Worm (Caenorhabditis elegans) whole organism, L3 larva: ENCODE measurements around the gene F36H9.7.

Experiments used
- ZK546.5 ChIP-seq: sonication (generic microtip); optimal IDR thresholded peaks from 2 replicates; lab custom pipeline; 2017; ENCODE audit warnings: missing biosample characterization, missing genetic modification characterization
- aly-2 ChIP-seq: fragments of 150-350 bp; optimal IDR thresholded peaks from 2 replicates; lab custom pipeline; 2014; ENCODE audit warnings: missing biosample characterization, missing genetic modification characterization
- ceh-16 ChIP-seq: sonication (generic microtip); optimal IDR thresholded peaks from 2 replicates; lab custom pipeline; 2017; ENCODE audit warnings: missing biosample characterization, missing genetic modification characterization
- ceh-82 ChIP-seq: fragments of 150-350 bp; optimal IDR thresholded peaks from 2 replicates; lab custom pipeline; 2014; ENCODE audit warnings: missing biosample characterization, missing genetic modification characterization
- egl-27 ChIP-seq: sonication (generic microtip); optimal IDR thresholded peaks from 4 replicates; lab custom pipeline; 2017; ENCODE audit warnings: missing biosample characterization, missing genetic modification reagents, missing genetic modification characterization
- egl-5 ChIP-seq: fragments of 150-350 bp; optimal IDR thresholded peaks from 2 replicates; lab custom pipeline; 2017; ENCODE audit warnings: missing biosample characterization, missing genetic modification reagents, missing genetic modification characterization, inconsistent platforms
- jun-1 ChIP-seq: fragments of 150-350 bp; optimal IDR thresholded peaks from 2 replicates; lab custom pipeline; 2014; ENCODE audit warnings: missing biosample characterization, missing genetic modification reagents, missing genetic modification characterization
- lin-15B ChIP-seq: fragments of 150-350 bp; optimal IDR thresholded peaks from 2 replicates; lab custom pipeline; 2014; ENCODE audit warnings: missing biosample characterization, missing genetic modification characterization
- lin-39 ChIP-seq: fragments of 150-350 bp; optimal IDR thresholded peaks from 2 replicates; lab custom pipeline; 2018; ENCODE audit warnings: missing biosample characterization, missing genetic modification reagents, missing genetic modification characterization
- mdl-1 ChIP-seq: fragments of 150-350 bp; optimal IDR thresholded peaks from 2 replicates; lab custom pipeline; 2014; ENCODE audit warnings: missing biosample characterization, missing genetic modification characterization
- mml-1 ChIP-seq: fragments of 150-350 bp; sonication (generic microtip); optimal IDR thresholded peaks from 3 replicates; lab custom pipeline; 2014; ENCODE audit warnings: missing biosample characterization, missing genetic modification characterization
- nfya-1 ChIP-seq: sonication (generic microtip); optimal IDR thresholded peaks from 2 replicates; lab custom pipeline; 2017; ENCODE audit warnings: missing genetic modification characterization, mild to moderate bottlenecking, missing compliant biosample characterization, antibody characterized with exemption, moderate library complexity; ENCODE audit not compliant: insufficient read depth
- nhr-11 ChIP-seq: fragments of 150-350 bp; optimal IDR thresholded peaks from 2 replicates; lab custom pipeline; 2014; ENCODE audit warnings: missing biosample characterization, missing genetic modification characterization
- nhr-12 ChIP-seq: fragments of 150-350 bp; optimal IDR thresholded peaks from 2 replicates; lab custom pipeline; 2014; ENCODE audit warnings: missing biosample characterization, missing genetic modification characterization
- nhr-23 ChIP-seq: fragments of 150-350 bp; optimal IDR thresholded peaks from 2 replicates; lab custom pipeline; 2014; ENCODE audit warnings: missing biosample characterization, missing genetic modification reagents, missing genetic modification characterization
- nhr-237 ChIP-seq: fragments of 150-350 bp; optimal IDR thresholded peaks from 2 replicates; lab custom pipeline; 2014; ENCODE audit warnings: missing biosample characterization, missing genetic modification characterization
- nhr-25 ChIP-seq: sonication (generic microtip); optimal IDR thresholded peaks from 2 replicates; lab custom pipeline; 2017; ENCODE audit warnings: missing biosample characterization, missing genetic modification characterization
- nhr-28 ChIP-seq: fragments of 150-350 bp; optimal IDR thresholded peaks from 2 replicates; lab custom pipeline; 2014; ENCODE audit warnings: missing biosample characterization, missing genetic modification characterization
- nhr-43 ChIP-seq: sonication (generic microtip); optimal IDR thresholded peaks from 2 replicates; lab custom pipeline; 2016; ENCODE audit warnings: mild to moderate bottlenecking, missing genetic modification characterization, missing compliant biosample characterization; ENCODE audit not compliant: poor library complexity, severe bottlenecking
- tbx-2 ChIP-seq: sonication (generic microtip); optimal IDR thresholded peaks from 2 replicates; lab custom pipeline; 2016; ENCODE audit warnings: mild to moderate bottlenecking, missing genetic modification characterization, missing compliant biosample characterization
- unc-62 ChIP-seq: fragments of 150-350 bp; sonication (generic microtip); optimal IDR thresholded peaks from 4 replicates; lab custom pipeline; 2014; ENCODE audit warnings: missing biosample characterization, missing genetic modification reagents, missing genetic modification characterization
- zag-1 ChIP-seq: fragments of 150-350 bp; optimal IDR thresholded peaks from 2 replicates; lab custom pipeline; 2014; ENCODE audit warnings: missing biosample characterization, missing genetic modification characterization
- ztf-4 ChIP-seq: fragments of 150-350 bp; optimal IDR thresholded peaks from 2 replicates; lab custom pipeline; 2014; ENCODE audit warnings: missing biosample characterization, missing genetic modification characterization

Gene F36H9.7

ce11 chrV:1734569-1734968 lies 40.2 kb downstream of the F36H9.7 start, which contains the start of gene str-160:
Gene str-160, plus strand, starts transcription at chrV:1734869.
- TF ChIP-seq zag-1 (tag; lab: Kevin White, UChicago) (no peak), unc-62 (GFP tag; lab: Kevin White, UChicago) (no peak)

DNA sequence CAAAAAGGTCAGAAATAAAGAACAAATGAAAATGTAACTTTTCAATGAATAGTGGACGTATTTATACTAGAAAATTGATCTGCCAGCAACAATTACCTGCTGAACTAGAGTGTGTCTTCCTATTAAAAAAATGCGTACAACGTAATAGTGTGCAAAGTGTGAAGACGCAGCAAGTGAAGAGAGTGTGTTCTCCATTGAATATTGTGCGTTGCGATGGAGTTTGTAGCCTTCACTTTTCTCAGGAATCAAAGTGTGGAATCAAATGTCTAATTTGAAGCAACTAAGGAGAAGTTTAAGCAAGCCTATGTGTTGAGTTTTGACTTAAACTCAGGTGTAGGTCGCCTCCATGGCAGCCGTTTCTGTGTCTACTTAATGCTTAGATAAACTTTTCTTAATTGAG lies 42.8 kb downstream of the F36H9.7 start, which contains the start of gene gst-21:
gst-21 (minus strand) TSS at position 101 of the 400 bp plus-strand sequence.
- TF ChIP-seq ZK546.5 (tag; lab: Kevin White, UChicago): no peak
- TF ChIP-seq tbx-2 (tag; lab: Kevin White, UChicago): no peak
- no peak for TF ChIP-seq nhr-23 (tag; lab: Kevin White, UChicago)
- no peak for TF ChIP-seq ztf-4 (tag; lab: Kevin White, UChicago)
- no peak for TF ChIP-seq lin-39 (tag; lab: Kevin White, UChicago)
- no peak for TF ChIP-seq egl-5 (tag; lab: Kevin White, UChicago)
- TF ChIP-seq nhr-25 (tag; lab: Kevin White, UChicago): no peak
- no peak for TF ChIP-seq mml-1

ce11 chrV:1725353-1725752 lies 49.4 kb downstream of the F36H9.7 start, which contains the start of gene sri-27:
Gene sri-27, plus strand, starts transcription at chrV:1725653.
- no peak for TF ChIP-seq nfya-1
- no peak for TF ChIP-seq egl-5 (tag; lab: Kevin White, UChicago)
- TF ChIP-seq nhr-237: no peak
- TF ChIP-seq lin-15B (tag; lab: Kevin White, UChicago): no peak
- no peak for TF ChIP-seq ceh-82 (tag; lab: Kevin White, UChicago)
- no peak for TF ChIP-seq nhr-28 (tag; lab: Kevin White, UChicago)
- TF ChIP-seq nhr-11 (tag; lab: Kevin White, UChicago): no peak
- no peak for TF ChIP-seq nhr-12 (tag; lab: Kevin White, UChicago)
- no peak for TF ChIP-seq mml-1
- no peak for TF ChIP-seq jun-1 (tag; lab: Kevin White, UChicago)
- no peak for TF ChIP-seq tbx-2 (tag; lab: Kevin White, UChicago)
- no peak for TF ChIP-seq egl-27
- no peak for TF ChIP-seq nhr-25 (tag; lab: Kevin White, UChicago)
- no peak for TF ChIP-seq ceh-16 (tag; lab: Kevin White, UChicago)
- TF ChIP-seq aly-2 (tag; lab: Kevin White, UChicago): no peak
- TF ChIP-seq mdl-1 (tag; lab: Kevin White, UChicago): no peak
- no peak for TF ChIP-seq nhr-43 (tag; lab: Kevin White, UChicago)
